Fruit fly (Drosophila melanogaster) whole organism, embryonic: Measurements from ENCODE around the gene corolla.

ENCODE experiments used
- B-H1 ChIP-seq: fragments of 200-800 bp; sonication (Bioruptor generic); IDR thresholded peaks from 3 replicates; pipeline ENCODE4 v1.3.6; 2022; ENCODE audit warnings: missing biosample characterization, missing genetic modification characterization
- BtbVII ChIP-seq: fragments of 200-800 bp; sonication (Bioruptor generic); optimal IDR thresholded peaks from 3 replicates; lab custom pipeline; 2017; ENCODE audit warnings: missing biosample characterization, mild to moderate bottlenecking, missing genetic modification characterization
- CG10959 ChIP-seq: fragments of 200-800 bp; sonication (Bioruptor generic); IDR thresholded peaks from 2 replicates; pipeline ENCODE4 v1.3.6; 2022; ENCODE audit warnings: missing biosample characterization, missing genetic modification characterization
- CG12071 ChIP-seq: fragments of 200-800 bp; sonication (Bioruptor generic); optimal IDR thresholded peaks from 3 replicates; lab custom pipeline; 2018; ENCODE audit warnings: missing biosample characterization, mild to moderate bottlenecking, missing genetic modification characterization
- CG14860 ChIP-seq: fragments of 200-800 bp; sonication (Bioruptor generic); IDR thresholded peaks from 3 replicates; pipeline ENCODE4 v1.3.6; 2022; ENCODE audit warnings: missing biosample characterization, missing genetic modification characterization; ENCODE audit not compliant: partially characterized antibody
- CG15269 ChIP-seq: fragments of 200-800 bp; sonication (Bioruptor generic); optimal IDR thresholded peaks from 2 replicates; lab custom pipeline; 2018; ENCODE audit warnings: missing biosample characterization, mild to moderate bottlenecking, missing genetic modification characterization, moderate library complexity
- CG18476 ChIP-seq: fragments of 200-800 bp; sonication (Bioruptor generic); optimal IDR thresholded peaks from 2 replicates; lab custom pipeline; 2016; ENCODE audit warnings: missing biosample characterization, mild to moderate bottlenecking, missing genetic modification characterization
- CG32532 ChIP-seq: fragments of 200-800 bp; sonication (Bioruptor generic); IDR thresholded peaks from 2 replicates; pipeline ENCODE4 v1.3.6; 2022; ENCODE audit warnings: missing biosample characterization, missing genetic modification characterization
- CG42726 ChIP-seq: fragments of 200-800 bp; sonication (Bioruptor generic); IDR thresholded peaks from 2 replicates; pipeline ENCODE4 v1.3.6; 2022; ENCODE audit warnings: missing biosample characterization, missing genetic modification characterization; ENCODE audit not compliant: partially characterized antibody
- CG4328 ChIP-seq: fragments of 200-800 bp; sonication (Bioruptor generic); optimal IDR thresholded peaks from 3 replicates; lab custom pipeline; 2017; ENCODE audit warnings: missing biosample characterization, missing genetic modification reagents, missing genetic modification characterization
- CG43689 ChIP-seq: fragments of 200-800 bp; sonication (Bioruptor generic); IDR thresholded peaks from 2 replicates; pipeline ENCODE4 v1.3.6; 2022; ENCODE audit warnings: missing biosample characterization, missing genetic modification characterization
- CG4404 ChIP-seq: fragments of 200-800 bp; sonication (Bioruptor generic); IDR thresholded peaks from 2 replicates; pipeline ENCODE4 v1.3.6; 2022; ENCODE audit warnings: missing biosample characterization, missing genetic modification characterization
- CG7963 ChIP-seq: fragments of 200-800 bp; sonication (Bioruptor generic); IDR thresholded peaks from 3 replicates; pipeline ENCODE4 v1.3.6; 2022; ENCODE audit warnings: missing biosample characterization, missing genetic modification characterization; ENCODE audit not compliant: partially characterized antibody
- CG8359 ChIP-seq: fragments of 200-800 bp; sonication (Bioruptor generic); optimal IDR thresholded peaks from 2 replicates; lab custom pipeline; 2017; ENCODE audit warnings: missing biosample characterization, mild to moderate bottlenecking, missing genetic modification characterization, borderline replicate concordance
- CG8924 ChIP-seq: fragments of 200-800 bp; optimal IDR thresholded peaks from 3 replicates; lab custom pipeline; 2019; ENCODE audit warnings: missing biosample characterization, mild to moderate bottlenecking, missing genetic modification characterization, moderate library complexity
- CG9876 ChIP-seq: fragments of 200-800 bp; sonication (Bioruptor generic); optimal IDR thresholded peaks from 2 replicates; lab custom pipeline; 2016; ENCODE audit warnings: missing biosample characterization, missing genetic modification characterization
- Ets97D ChIP-seq: fragments of 200-800 bp; sonication (Bioruptor generic); optimal IDR thresholded peaks from 3 replicates; lab custom pipeline; 2016; ENCODE audit warnings: missing biosample characterization, missing genetic modification characterization
- Fer1 ChIP-seq: fragments of 200-800 bp; sonication (Bioruptor generic); optimal IDR thresholded peaks from 2 replicates; lab custom pipeline; 2017; ENCODE audit warnings: missing biosample characterization, mild to moderate bottlenecking, missing genetic modification characterization
- HHEX ChIP-seq: fragments of 200-800 bp; sonication (Bioruptor generic); optimal IDR thresholded peaks from 3 replicates; lab custom pipeline; 2017; ENCODE audit warnings: missing biosample characterization, mild to moderate bottlenecking, missing genetic modification characterization, missing genetic modification reagents
- Lpt ChIP-seq: fragments of >200 bp; optimal IDR thresholded peaks from 2 replicates; lab custom pipeline; 2018; ENCODE audit warnings: missing biosample characterization, missing genetic modification characterization
- Myb ChIP-seq: fragments of 200-800 bp; sonication (Bioruptor generic); optimal IDR thresholded peaks from 2 replicates; lab custom pipeline; 2016; ENCODE audit warnings: missing biosample characterization, missing genetic modification characterization
- NC2α ChIP-seq: fragments of 200-800 bp; sonication (Bioruptor generic); optimal IDR thresholded peaks from 2 replicates; lab custom pipeline; 2016; ENCODE audit warnings: missing biosample characterization, missing genetic modification characterization
- NFAT ChIP-seq: fragments of 200-800 bp; sonication (Bioruptor generic); IDR thresholded peaks from 2 replicates; pipeline ENCODE4 v1.3.6; 2022; ENCODE audit warnings: missing biosample characterization, missing genetic modification characterization
- Oli ChIP-seq: fragments of 200-800 bp; sonication (Bioruptor generic); optimal IDR thresholded peaks from 2 replicates; lab custom pipeline; 2018; ENCODE audit warnings: missing biosample characterization, mild to moderate bottlenecking, missing genetic modification characterization, moderate library complexity
- Ptx1 ChIP-seq: fragments of 200-800 bp; sonication (Bioruptor generic); IDR thresholded peaks from 2 replicates; pipeline ENCODE4 v1.3.6; 2022; ENCODE audit warnings: missing biosample characterization, missing genetic modification characterization
- Rx ChIP-seq: fragments of 200-800 bp; sonication (Bioruptor generic); IDR thresholded peaks from 2 replicates; pipeline ENCODE4 v1.3.6; 2022; ENCODE audit warnings: missing biosample characterization, missing genetic modification characterization
- Sox100B ChIP-seq: fragments of 200-800 bp; sonication (Bioruptor generic); optimal IDR thresholded peaks from 3 replicates; lab custom pipeline; 2018; ENCODE audit warnings: missing biosample characterization, mild to moderate bottlenecking, missing genetic modification characterization
- Tbp ChIP-seq: fragments of >200 bp; optimal IDR thresholded peaks from 2 replicates; lab custom pipeline; 2018; ENCODE audit warnings: missing biosample characterization, missing genetic modification characterization
- Trl ChIP-seq, 3 experiments: fragments of >200 bp in 2 of 3; fragments of 200-800 bp in 1 of 3; sonication (Bioruptor generic) in 1 of 3; optimal IDR thresholded peaks; 2 replicates in 1 of 3; 3 replicates in 2 of 3; lab custom pipeline; 2016 to 2017; ENCODE audit warnings: missing biosample characterization in 1 of 3, missing genetic modification characterization in 1 of 3
- YL-1 ChIP-seq: fragments of 200-800 bp; sonication (Bioruptor generic); optimal IDR thresholded peaks from 3 replicates; lab custom pipeline; 2017; ENCODE audit warnings: missing biosample characterization, mild to moderate bottlenecking, missing genetic modification characterization
- ab ChIP-seq: fragments of 200-800 bp; sonication (Bioruptor generic); optimal IDR thresholded peaks from 2 replicates; lab custom pipeline; 2016; ENCODE audit warnings: missing biosample characterization, missing genetic modification characterization
- chn ChIP-seq: fragments of 200-800 bp; sonication (Bioruptor generic); optimal IDR thresholded peaks from 2 replicates; lab custom pipeline; 2016; ENCODE audit warnings: missing biosample characterization, missing genetic modification characterization
- crp ChIP-seq, 2 experiments: fragments of 200-800 bp; sonication (Bioruptor generic); optimal IDR thresholded peaks; 2 replicates in 1 of 2; 3 replicates in 1 of 2; lab custom pipeline; 2017; ENCODE audit warnings: missing biosample characterization in 2 of 2, missing genetic modification characterization in 2 of 2, mild to moderate bottlenecking in 1 of 2, moderate library complexity in 1 of 2
- danr ChIP-seq: fragments of 200-800 bp; sonication (Bioruptor generic); IDR thresholded peaks from 2 replicates; pipeline ENCODE4 v1.3.6; 2022; ENCODE audit warnings: missing biosample characterization, missing genetic modification characterization
- dmrt99B ChIP-seq: fragments of 200-800 bp; sonication (Bioruptor generic); optimal IDR thresholded peaks from 2 replicates; lab custom pipeline; 2018; ENCODE audit warnings: missing biosample characterization, mild to moderate bottlenecking, missing genetic modification characterization, moderate library complexity
- dpn ChIP-seq, 2 experiments: fragments of 200-800 bp; sonication (Bioruptor generic); optimal IDR thresholded peaks; 3 replicates each; lab custom pipeline; 2016; ENCODE audit warnings: missing biosample characterization in 2 of 2, missing genetic modification characterization in 2 of 2
- exex ChIP-seq: fragments of 200-800 bp; sonication (Bioruptor generic); optimal IDR thresholded peaks from 4 replicates; lab custom pipeline; 2018; ENCODE audit warnings: missing biosample characterization, mild to moderate bottlenecking, missing genetic modification characterization, moderate library complexity
- fd3F ChIP-seq: fragments of 200-800 bp; sonication (Bioruptor generic); optimal IDR thresholded peaks from 2 replicates; lab custom pipeline; 2018; ENCODE audit warnings: missing biosample characterization, mild to moderate bottlenecking, missing genetic modification characterization, moderate library complexity
- fd96Cb ChIP-seq: fragments of 200-800 bp; sonication (Bioruptor generic); optimal IDR thresholded peaks from 2 replicates; lab custom pipeline; 2018; ENCODE audit warnings: missing biosample characterization, mild to moderate bottlenecking, missing genetic modification characterization, moderate library complexity
- fu2 ChIP-seq: fragments of 200-800 bp; sonication (Bioruptor generic); optimal IDR thresholded peaks from 2 replicates; lab custom pipeline; 2016; ENCODE audit warnings: missing biosample characterization, missing genetic modification characterization
- gsb ChIP-seq: fragments of 200-800 bp; sonication (Bioruptor generic); IDR thresholded peaks from 2 replicates; pipeline ENCODE4 v1.3.6; 2022; ENCODE audit warnings: missing biosample characterization, missing genetic modification characterization
- jumu ChIP-seq: fragments of 200-800 bp; sonication (Bioruptor generic); optimal IDR thresholded peaks from 3 replicates; lab custom pipeline; 2016; ENCODE audit warnings: missing biosample characterization, missing genetic modification characterization
- lola ChIP-seq, 3 experiments: fragments of >200 bp in 2 of 3; fragments of 200-800 bp in 1 of 3; sonication (Bioruptor generic) in 1 of 3; optimal IDR thresholded peaks; 2 replicates each; lab custom pipeline; 2017 to 2019; ENCODE audit warnings: missing biosample characterization in 3 of 3, missing genetic modification characterization in 3 of 3, mild to moderate bottlenecking in 1 of 3, moderate library complexity in 1 of 3
- mirr ChIP-seq: fragments of 200-800 bp; sonication (Bioruptor generic); optimal IDR thresholded peaks from 3 replicates; lab custom pipeline; 2018; ENCODE audit warnings: missing biosample characterization, mild to moderate bottlenecking, missing genetic modification characterization
- pum ChIP-seq: fragments of 200-800 bp; sonication (Bioruptor generic); optimal IDR thresholded peaks from 2 replicates; lab custom pipeline; 2016; ENCODE audit warnings: missing biosample characterization, missing genetic modification characterization
- sd ChIP-seq: fragments of 200-800 bp; sonication (Bioruptor generic); optimal IDR thresholded peaks from 3 replicates; lab custom pipeline; 2018; ENCODE audit warnings: missing biosample characterization, mild to moderate bottlenecking, missing genetic modification characterization, moderate library complexity
- sens-2 ChIP-seq: fragments of 200-800 bp; sonication (Bioruptor generic); IDR thresholded peaks from 2 replicates; pipeline ENCODE4 v1.3.6; 2022; ENCODE audit warnings: missing biosample characterization, missing genetic modification characterization
- slp2 ChIP-seq: fragments of 200-800 bp; sonication (Bioruptor generic); optimal IDR thresholded peaks from 2 replicates; lab custom pipeline; 2016; ENCODE audit warnings: missing biosample characterization, missing genetic modification characterization
- sr ChIP-seq: fragments of 200-800 bp; sonication (Bioruptor generic); IDR thresholded peaks from 3 replicates; pipeline ENCODE4 v1.3.6; 2022; ENCODE audit warnings: missing biosample characterization, missing genetic modification characterization
- stwl ChIP-seq: fragments of 200-800 bp; sonication (Bioruptor generic); optimal IDR thresholded peaks from 3 replicates; lab custom pipeline; 2018; ENCODE audit warnings: missing biosample characterization, mild to moderate bottlenecking, missing genetic modification characterization, moderate library complexity

corolla gene

DNA sequence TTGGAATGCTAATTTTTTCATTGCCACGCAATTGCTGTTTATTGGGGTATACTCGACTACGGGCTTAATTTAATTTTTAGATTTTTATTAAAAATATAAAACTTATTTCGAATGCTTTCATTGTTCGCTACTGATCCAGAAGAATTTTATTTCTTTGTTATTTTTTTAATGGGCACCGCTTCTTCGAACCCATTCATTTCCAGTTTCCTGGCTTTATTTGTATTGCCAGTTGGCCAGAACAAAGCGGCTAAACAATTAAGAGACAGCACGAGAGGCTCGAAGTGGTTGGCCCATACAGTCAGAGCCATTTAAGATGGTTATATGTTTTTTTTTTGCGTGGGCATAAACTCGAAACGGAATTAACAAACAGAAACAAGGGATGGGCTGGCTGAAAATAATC, 36.0 kb downstream of the corolla start (continued):
- TF ChIP-seq dpn (GFP tag; optimal IDR thresholded peaks at IDR 0.05; lab: Kevin White, UChicago) (peak; percentile 64 to 65), YL-1 (GFP tag; lab: Kevin White, UChicago) (no peak), CG32532 (GFP tag; lab: Robert Waterston, UW) (peak; percentile 90), CG4328 (GFP tag; lab: Kevin White, UChicago) (no peak), slp2 (peak; percentile 12), gsb (GFP tag; lab: Robert Waterston, UW) (peak; percentile 77), CG4404 (GFP tag; lab: Robert Waterston, UW) (peak; percentile 48), fd96Cb (peak; percentile 69), danr (peak; percentile 54), CG43689 (GFP tag; lab: Robert Waterston, UW) (no peak), sr (GFP tag; lab: Robert Waterston, UW) (no peak), Trl (optimal IDR thresholded peaks at IDR 0.05; lab: Kevin White, UChicago) (no peak), Trl (GFP tag; optimal IDR thresholded peaks at IDR 0.05; lab: Kevin White, UChicago) (peak; percentile 41), BtbVII (peak; percentile 75), stwl (tag; lab: Kevin White, UChicago) (no peak), sens-2 (GFP tag; lab: Robert Waterston, UW) (0 out of 2 replicates have a peak, but pooled peaks have one; percentile 15), CG14860 (no peak), CG8924 (peak; percentile 72), Oli (tag; lab: Kevin White, UChicago) (peak; percentile 75), chn (peak; percentile 56), sd (peak; percentile 82), CG10959 (peak; percentile 57), CG18476 (GFP tag; lab: Kevin White, UChicago) (peak; percentile 45), Fer1 (peak; percentile 73), Tbp (GFP tag; lab: Kevin White, UChicago) (no peak), Myb (GFP tag; lab: Kevin White, UChicago) (no peak), CG15269 (tag; lab: Kevin White, UChicago) (peak; percentile 80), B-H1 (GFP tag; lab: Robert Waterston, UW) (peak; percentile 53; the same call in 1 of the 3 replicates), HHEX (GFP tag; lab: Kevin White, UChicago) (peak; percentile 74), crp (GFP tag; optimal IDR thresholded peaks at IDR 0.05; lab: Kevin White, UChicago) (no peak), fd3F (GFP tag; lab: Kevin White, UChicago) (peak; percentile 80), Ptx1 (peak; percentile 84), dmrt99B (peak; percentile 81), pum (peak; percentile 48), CG42726 (no peak), exex (peak; percentile 38), NFAT (GFP tag; lab: Robert Waterston, UW) (peak; percentile 74), CG7963 (no peak), CG8359 (no peak), jumu (GFP tag; lab: Kevin White, UChicago) (peak; percentile 35), Sox100B (GFP tag; lab: Kevin White, UChicago) (peak; percentile 74), Rx (GFP tag; lab: Robert Waterston, UW) (peak; percentile 71), NC2α (GFP tag; lab: Kevin White, UChicago) (no peak), fu2 (GFP tag; lab: Kevin White, UChicago) (peak; percentile 39), Ets97D (peak; percentile 13), Lpt (GFP tag; lab: Kevin White, UChicago) (no peak), CG9876 (GFP tag; lab: Kevin White, UChicago) (peak; percentile 7), ab (no peak), CG12071 (GFP tag; lab: Kevin White, UChicago) (peak; percentile 50), mirr (GFP tag; lab: Kevin White, UChicago) (no peak), lola (GFP tag; optimal IDR thresholded peaks at IDR 0.05; lab: Kevin White, UChicago) (no peak)
